Fruit fly (Drosophila melanogaster): ENCODE measurements around the gene mop.
A peak's percentile ranks its signal among the peaks of the same experiment; 100 is the strongest.

Gene mop

dm6 chr3L:14784949-14785408 is 9.1 kb upstream of the mop start:
- TF ChIP-seq tai (GFP tag; optimal IDR thresholded peaks at IDR 0.05) (no peak), CrebA (GFP tag; optimal IDR thresholded peaks at IDR 0.05; ENCODE audit: borderline replicate concordance) (no peak), woc (GFP tag; optimal IDR thresholded peaks at IDR 0.05) (peak; percentile 28), Rel (GFP tag; optimal IDR thresholded peaks at IDR 0.05) (no peak), Rel (tag; optimal IDR thresholded peaks at IDR 0.05) (no peak), h (GFP tag; optimal IDR thresholded peaks at IDR 0.05) (peak; percentile 75), Vsx2 (GFP tag; optimal IDR thresholded peaks at IDR 0.05; ENCODE audit: partially characterized antibody) (no peak), jim (GFP tag; optimal IDR thresholded peaks at IDR 0.05) (no peak), psq (GFP tag; optimal IDR thresholded peaks at IDR 0.05) (peak; percentile 62), Dfd (GFP tag; optimal IDR thresholded peaks at IDR 0.05) (peak; percentile 48), dmrt93B (GFP tag; optimal IDR thresholded peaks at IDR 0.05) (peak; percentile 69), brk (GFP tag; optimal IDR thresholded peaks at IDR 0.05) (peak; percentile 48), Dif (GFP tag; optimal IDR thresholded peaks at IDR 0.05; ENCODE audit: partially characterized antibody) (no peak), Myc (optimal IDR thresholded peaks at IDR 0.05) (no peak), Mio (GFP tag; optimal IDR thresholded peaks at IDR 0.05) (no peak), Hr83 (GFP tag; optimal IDR thresholded peaks at IDR 0.05; ENCODE audit: poor library complexity, severe bottlenecking) (no peak), rgr (GFP tag; optimal IDR thresholded peaks at IDR 0.05) (peak; percentile 68), OdsH (GFP tag; optimal IDR thresholded peaks at IDR 0.05) (peak; percentile 67), foxo (GFP tag; optimal IDR thresholded peaks at IDR 0.05) (peak in 1 of 2 experiments; percentile 63), N (GFP tag; optimal IDR thresholded peaks at IDR 0.05) (no peak), pan (optimal IDR thresholded peaks at IDR 0.05) (no peak), Sp1 (GFP tag; optimal IDR thresholded peaks at IDR 0.05) (peak; percentile 79), CG9705 (GFP tag; optimal IDR thresholded peaks at IDR 0.05) (peak; percentile 27), HLH106 (tag; optimal IDR thresholded peaks at IDR 0.05) (peak; percentile 73), fru (GFP tag; optimal IDR thresholded peaks at IDR 0.05) (peak; percentile 75), dl (GFP tag; optimal IDR thresholded peaks at IDR 0.05; ENCODE audit: insufficient read depth in 1 of 2, partially characterized antibody in 2 of 2) (no peak), sv (GFP tag; optimal IDR thresholded peaks at IDR 0.05) (peak; percentile 96), CG32264 (GFP tag; optimal IDR thresholded peaks at IDR 0.05) (no peak), Abd-B (GFP tag; optimal IDR thresholded peaks at IDR 0.05) (no peak), lola (GFP tag; optimal IDR thresholded peaks at IDR 0.05) (no peak), br (GFP tag; optimal IDR thresholded peaks at IDR 0.05) (peak; percentile 67), Hr78 (GFP tag; optimal IDR thresholded peaks at IDR 0.05) (no peak), GATAd (GFP tag; optimal IDR thresholded peaks at IDR 0.05) (no peak), dsf (GFP tag; optimal IDR thresholded peaks at IDR 0.05; ENCODE audit: borderline replicate concordance) (no peak), Jra (GFP tag; optimal IDR thresholded peaks at IDR 0.05) (no peak), ey (GFP tag; optimal IDR thresholded peaks at IDR 0.05) (peak; percentile 70), sage (GFP tag; optimal IDR thresholded peaks at IDR 0.05) (peak; percentile 1), Hnf4 (GFP tag; optimal IDR thresholded peaks at IDR 0.05) (peak; percentile 42), usp (GFP tag; optimal IDR thresholded peaks at IDR 0.05) (no peak)

- no peak for TF ChIP-seq dl (GFP tag; optimal IDR thresholded peaks at IDR 0.05; ENCODE audit: insufficient read depth in 1 of 2, partially characterized antibody in 2 of 2)
- TF ChIP-seq Vsx2 (GFP tag; optimal IDR thresholded peaks at IDR 0.05; ENCODE audit: partially characterized antibody), result no peak
- TF ChIP-seq br (GFP tag; optimal IDR thresholded peaks at IDR 0.05), result no peak
- no peak for TF ChIP-seq Abd-B (GFP tag; optimal IDR thresholded peaks at IDR 0.05)
- no peak for TF ChIP-seq N (GFP tag; optimal IDR thresholded peaks at IDR 0.05)
- no peak for TF ChIP-seq Rel (GFP tag; optimal IDR thresholded peaks at IDR 0.05)
- TF ChIP-seq Rel (tag; optimal IDR thresholded peaks at IDR 0.05), result peak; percentile 57
- TF ChIP-seq OdsH (GFP tag; optimal IDR thresholded peaks at IDR 0.05), result no peak
Measured at dm6 chr3L:14784241-14784948, 8.5 kb upstream of the mop start.

Data from whole organism, wandering third instar larva.